Worm (Caenorhabditis elegans) whole organism, late embryonic: ENCODE results near the gene unc-25.
A peak's percentile ranks its signal among the peaks of the same experiment; 100 is the strongest.

Experiments used
- C08G9.2 ChIP-seq: sonication (generic microtip); optimal IDR thresholded peaks from 2 replicates; lab custom pipeline; 2016; ENCODE audit warnings: mild to moderate bottlenecking, missing genetic modification characterization, moderate library complexity, missing compliant biosample characterization
- C38D4.7 ChIP-seq: fragments of 200-800 bp; sonication (Bioruptor generic); optimal IDR thresholded peaks from 2 replicates; lab custom pipeline; 2018; ENCODE audit warnings: mild to moderate bottlenecking, missing genetic modification characterization, moderate library complexity, missing compliant biosample characterization
- T23F11.4 ChIP-seq: fragments of 200-800 bp; sonication (Bioruptor generic); optimal IDR thresholded peaks from 2 replicates; lab custom pipeline; 2018; ENCODE audit warnings: mild to moderate bottlenecking, missing genetic modification characterization, missing compliant biosample characterization
- ama-1 ChIP-seq: fragments of 150-350 bp; optimal IDR thresholded peaks from 2 replicates; lab custom pipeline; 2014
- ceh-18 ChIP-seq: sonication (generic microtip); optimal IDR thresholded peaks from 2 replicates; lab custom pipeline; 2016; ENCODE audit warnings: missing genetic modification characterization, missing compliant biosample characterization
- ceh-24 ChIP-seq: sonication (generic microtip); optimal IDR thresholded peaks from 2 replicates; lab custom pipeline; 2016; ENCODE audit warnings: mild to moderate bottlenecking, missing genetic modification characterization, missing compliant biosample characterization
- ceh-30 ChIP-seq: fragments of 150-350 bp; optimal IDR thresholded peaks from 2 replicates; lab custom pipeline; 2014; ENCODE audit warnings: missing biosample characterization, missing genetic modification characterization
- ceh-31 ChIP-seq: sonication (generic microtip); optimal IDR thresholded peaks from 2 replicates; lab custom pipeline; 2016; ENCODE audit warnings: missing genetic modification characterization, missing compliant biosample characterization
- ceh-45 ChIP-seq: fragments of 200-800 bp; sonication (Bioruptor generic); IDR thresholded peaks from 2 replicates; pipeline ENCODE4 v1.3.6; 2022; ENCODE audit warnings: missing genetic modification reagents, missing genetic modification characterization, missing compliant biosample characterization
- ceh-48 ChIP-seq: sonication (generic microtip); optimal IDR thresholded peaks from 2 replicates; lab custom pipeline; 2016; ENCODE audit warnings: missing genetic modification characterization, inconsistent platforms, missing compliant biosample characterization
- che-1 ChIP-seq: sonication (generic microtip); optimal IDR thresholded peaks from 2 replicates; lab custom pipeline; 2016; ENCODE audit warnings: mild to moderate bottlenecking, missing genetic modification characterization, missing compliant biosample characterization
- dmd-4 ChIP-seq: sonication (generic microtip); optimal IDR thresholded peaks from 2 replicates; lab custom pipeline; 2016; ENCODE audit warnings: borderline replicate concordance, missing genetic modification characterization, missing compliant biosample characterization
- dve-1 ChIP-seq: sonication (generic microtip); optimal IDR thresholded peaks from 2 replicates; lab custom pipeline; 2017; ENCODE audit warnings: antibody characterized with exemption, mild to moderate bottlenecking, missing genetic modification characterization, missing compliant biosample characterization
- elt-2 ChIP-seq: sonication (generic microtip); optimal IDR thresholded peaks from 2 replicates; lab custom pipeline; 2016; ENCODE audit warnings: missing genetic modification reagents, missing genetic modification characterization, missing compliant biosample characterization
- elt-4 ChIP-seq: sonication (generic microtip); optimal IDR thresholded peaks from 2 replicates; lab custom pipeline; 2016; ENCODE audit warnings: missing genetic modification characterization, missing compliant biosample characterization
- ets-4 ChIP-seq: sonication (generic microtip); optimal IDR thresholded peaks from 2 replicates; lab custom pipeline; 2016; ENCODE audit warnings: missing genetic modification characterization, missing compliant biosample characterization
- fkh-10 ChIP-seq: fragments of 150-350 bp; optimal IDR thresholded peaks from 2 replicates; lab custom pipeline; 2014; ENCODE audit warnings: missing biosample characterization, missing genetic modification reagents, missing genetic modification characterization
- fkh-6 ChIP-seq: sonication (generic microtip); optimal IDR thresholded peaks from 2 replicates; lab custom pipeline; 2016; ENCODE audit warnings: missing genetic modification characterization, missing compliant biosample characterization
- hlh-13 ChIP-seq: fragments of 200-800 bp; sonication (Bioruptor generic); optimal IDR thresholded peaks from 2 replicates; lab custom pipeline; 2018; ENCODE audit warnings: mild to moderate bottlenecking, missing genetic modification characterization, missing compliant biosample characterization
- hlh-15 ChIP-seq: sonication (generic microtip); optimal IDR thresholded peaks from 2 replicates; lab custom pipeline; 2016; ENCODE audit warnings: missing genetic modification characterization, missing compliant biosample characterization
- hlh-30 ChIP-seq: sonication (generic microtip); optimal IDR thresholded peaks from 2 replicates; lab custom pipeline; 2017; ENCODE audit warnings: antibody characterized with exemption, missing genetic modification characterization, missing compliant biosample characterization; ENCODE audit not compliant: insufficient read depth
- hlh-6 ChIP-seq: sonication (generic microtip); optimal IDR thresholded peaks from 2 replicates; lab custom pipeline; 2016; ENCODE audit warnings: missing genotype, missing genetic modification characterization, missing compliant biosample characterization
- hlh-8 ChIP-seq: sonication (generic microtip); optimal IDR thresholded peaks from 2 replicates; lab custom pipeline; 2016; ENCODE audit warnings: missing genotype, missing genetic modification characterization, missing compliant biosample characterization
- lin-11 ChIP-seq: fragments of 200-800 bp; sonication (Bioruptor generic); optimal IDR thresholded peaks from 2 replicates; lab custom pipeline; 2018; ENCODE audit warnings: mild to moderate bottlenecking, missing genetic modification characterization, missing compliant biosample characterization
- nfya-1 ChIP-seq: sonication (generic microtip); optimal IDR thresholded peaks from 2 replicates; lab custom pipeline; 2017; ENCODE audit warnings: missing genetic modification characterization, mild to moderate bottlenecking, missing compliant biosample characterization, antibody characterized with exemption, moderate library complexity
- nhr-11 ChIP-seq: fragments of 150-350 bp; optimal IDR thresholded peaks from 2 replicates; lab custom pipeline; 2014; ENCODE audit warnings: missing biosample characterization, missing genetic modification characterization
- nhr-232 ChIP-seq: sonication (generic microtip); optimal IDR thresholded peaks from 2 replicates; lab custom pipeline; 2016; ENCODE audit warnings: missing genetic modification characterization, missing compliant biosample characterization
- pat-9 ChIP-seq: fragments of 200-800 bp; sonication (Bioruptor generic); optimal IDR thresholded peaks from 2 replicates; lab custom pipeline; 2018; ENCODE audit warnings: mild to moderate bottlenecking, missing genetic modification characterization, moderate library complexity, missing compliant biosample characterization
- pha-4 ChIP-seq: fragments of 150-350 bp; optimal IDR thresholded peaks from 2 replicates; lab custom pipeline; 2018; ENCODE audit warnings: missing biosample characterization, missing genetic modification reagents, missing genetic modification characterization
- pqm-1 ChIP-seq: sonication (generic microtip); optimal IDR thresholded peaks from 2 replicates; lab custom pipeline; 2016; ENCODE audit warnings: missing genetic modification characterization, missing compliant biosample characterization
- ref-2 ChIP-seq: sonication (generic microtip); optimal IDR thresholded peaks from 2 replicates; lab custom pipeline; 2016; ENCODE audit warnings: missing genetic modification characterization, missing compliant biosample characterization
- rnt-1 ChIP-seq: sonication (generic microtip); optimal IDR thresholded peaks from 2 replicates; lab custom pipeline; 2016; ENCODE audit warnings: missing genetic modification characterization, missing compliant biosample characterization
- tbx-7 ChIP-seq: sonication (generic microtip); optimal IDR thresholded peaks from 2 replicates; lab custom pipeline; 2016; ENCODE audit warnings: missing genotype, missing genetic modification characterization, missing compliant biosample characterization
- unc-86 ChIP-seq: sonication (generic microtip); optimal IDR thresholded peaks from 2 replicates; lab custom pipeline; 2016; ENCODE audit warnings: missing genetic modification characterization, missing compliant biosample characterization
- zip-5 ChIP-seq: sonication (generic microtip); optimal IDR thresholded peaks from 2 replicates; lab custom pipeline; 2016; ENCODE audit warnings: missing genetic modification characterization, missing compliant biosample characterization
- ztf-16 ChIP-seq: sonication (generic microtip); optimal IDR thresholded peaks from 2 replicates; lab custom pipeline; 2017; ENCODE audit warnings: missing genetic modification characterization, missing compliant biosample characterization

Gene unc-25

DNA sequence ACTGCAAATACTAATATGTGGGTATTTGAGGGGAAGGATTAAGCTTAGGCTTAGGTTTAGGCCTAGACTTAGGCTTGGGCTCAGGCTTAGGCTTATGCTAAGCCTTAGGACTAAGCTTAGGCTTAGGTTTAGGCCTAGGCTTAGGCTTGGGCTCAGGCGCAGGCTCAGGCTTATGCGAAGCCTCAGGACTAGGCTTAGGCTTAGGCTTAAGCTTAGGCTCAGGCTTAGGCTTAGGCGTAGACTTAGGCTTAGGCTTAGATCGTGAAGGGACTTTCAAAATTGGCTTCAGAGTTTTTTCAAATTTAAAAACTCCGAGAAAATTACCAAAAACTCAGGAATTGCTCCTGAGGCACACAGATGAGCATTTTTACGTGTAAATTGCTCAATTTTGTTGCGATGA, 2.6 kb downstream of the unc-25 start:
- TF ChIP-seq nhr-232 (no peak), tbx-7 (no peak), dve-1 (peak; percentile 42), elt-4 (tag; lab: Kevin White, UChicago) (no peak)

- no peak for TF ChIP-seq dmd-4 (tag; lab: Kevin White, UChicago)
- TF ChIP-seq ceh-48, result peak; percentile 44
- no peak for TF ChIP-seq ref-2 (tag; lab: Kevin White, UChicago)
- no peak for TF ChIP-seq nhr-11 (tag; lab: Kevin White, UChicago)
- TF ChIP-seq, all 69 proteins: peak for 1
These were observed 9.1 kb downstream of the unc-25 start, which contains the start of gene Y39E4A.1 for ce11 chrIII:12951362-12952228. Gene Y39E4A.1, plus strand, starts transcription at chrIII:12951412.

ce11 chrIII:12952615-12953014, 10.2 kb downstream of the unc-25 start:
- no peak for TF ChIP-seq ceh-18 (tag; lab: Kevin White, UChicago)
- no peak for TF ChIP-seq rnt-1
- no peak for TF ChIP-seq ztf-16 (tag; lab: Kevin White, UChicago)
- no peak for TF ChIP-seq hlh-15 (tag; lab: Kevin White, UChicago)
- TF ChIP-seq hlh-30 (tag; lab: Kevin White, UChicago), result no peak
- no peak for TF ChIP-seq hlh-8 (tag; lab: Kevin White, UChicago)
- TF ChIP-seq ceh-48, result no peak
- no peak for TF ChIP-seq zip-5
- TF ChIP-seq elt-4 (tag; lab: Kevin White, UChicago), result no peak
- TF ChIP-seq C08G9.2 (tag; lab: Kevin White, UChicago), result no peak
- TF ChIP-seq ama-1 (lab: Kevin White, UChicago), result no peak
- no peak for TF ChIP-seq pha-4 (tag; lab: Kevin White, UChicago)
- TF ChIP-seq fkh-6 (tag; lab: Kevin White, UChicago), result no peak

DNA sequence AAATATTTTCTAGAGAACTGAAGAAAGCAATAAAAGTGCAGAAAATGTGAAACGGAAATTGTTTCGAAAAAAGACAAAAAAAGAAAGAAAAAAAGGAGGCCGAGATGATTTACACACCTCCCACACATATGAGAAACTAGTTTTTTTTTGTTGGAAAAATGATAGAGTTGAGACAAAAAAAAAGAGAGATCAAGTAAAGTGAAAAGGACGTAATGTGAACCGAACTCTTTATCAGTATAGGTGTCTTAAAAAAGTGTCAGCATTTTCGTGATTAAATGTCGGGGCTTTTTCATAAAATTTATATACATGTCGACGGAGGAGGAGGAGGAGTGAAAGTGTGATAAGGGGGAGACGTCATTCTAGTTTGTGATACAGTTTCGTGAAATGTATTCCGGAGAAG, 16.8 kb downstream of the unc-25 start:
- TF ChIP-seq ceh-45 (GFP tag; lab: Robert Waterston, UW), result no peak
- peak; percentile 10 for TF ChIP-seq elt-2 (tag; lab: Kevin White, UChicago)
- TF ChIP-seq pqm-1 (tag; lab: Kevin White, UChicago), result no peak

DNA sequence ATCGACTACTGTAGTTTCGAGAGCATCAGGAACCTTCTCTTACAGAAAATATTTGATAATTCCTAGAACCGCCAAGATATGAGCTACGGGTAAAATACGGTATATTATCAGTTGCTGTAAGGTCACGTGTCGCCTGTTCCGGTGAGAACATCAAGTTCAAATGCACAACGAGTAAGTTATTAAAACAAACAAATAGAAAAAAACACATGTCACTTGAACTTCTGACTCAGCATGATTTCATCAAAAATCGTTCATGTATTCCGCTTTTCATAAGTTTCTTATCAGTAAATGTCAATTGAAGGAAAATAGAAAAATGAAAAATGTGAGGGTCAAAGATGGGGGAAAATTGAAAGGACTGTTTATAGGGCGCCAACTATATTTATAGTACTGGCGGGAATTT, 18.3 kb downstream of the unc-25 start:
- TF ChIP-seq dve-1, result no peak
- no peak for TF ChIP-seq lin-11 (tag; lab: Kevin White, UChicago)
- TF ChIP-seq nhr-11 (tag; lab: Kevin White, UChicago), result no peak
- TF ChIP-seq ceh-24 (tag; lab: Kevin White, UChicago), result no peak
- TF ChIP-seq rnt-1, result no peak
- no peak for TF ChIP-seq ceh-30 (tag; lab: Kevin White, UChicago)
- TF ChIP-seq ets-4 (tag; lab: Kevin White, UChicago), result no peak

DNA sequence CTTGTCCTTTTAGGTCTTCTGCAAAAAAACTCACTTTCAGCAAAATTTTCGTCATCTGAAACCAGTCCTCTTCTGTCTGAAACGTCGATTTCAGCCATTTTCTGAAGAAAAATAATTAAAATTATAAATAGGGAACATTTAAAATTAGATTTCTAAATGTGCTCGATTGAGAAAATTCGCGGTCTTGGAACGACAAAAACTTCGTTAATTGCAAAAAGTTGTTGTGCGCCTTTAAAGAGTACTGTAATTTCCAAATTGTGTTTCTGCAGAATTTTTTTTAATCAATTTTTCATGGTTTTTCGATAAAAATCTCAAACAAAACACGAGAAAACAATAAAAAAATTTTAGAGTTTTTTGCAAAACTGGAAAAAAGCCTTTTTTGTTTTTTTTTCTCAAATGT, 24.4 kb downstream of the unc-25 start, which contains the start of gene ttm-1:
Gene ttm-1, minus strand, starts transcription at position 101 of the 400 bp plus-strand sequence.
- no peak for TF ChIP-seq ceh-31 (tag; lab: Kevin White, UChicago)
- TF ChIP-seq lin-11 (tag; lab: Kevin White, UChicago), result no peak
- TF ChIP-seq tbx-7, result no peak
- TF ChIP-seq ama-1 (lab: Kevin White, UChicago), result no peak
- TF ChIP-seq elt-2 (tag; lab: Kevin White, UChicago), result no peak
- TF ChIP-seq che-1 (tag; lab: Kevin White, UChicago), result no peak
- no peak for TF ChIP-seq pha-4 (tag; lab: Kevin White, UChicago)
- TF ChIP-seq hlh-6 (tag; lab: Kevin White, UChicago), result no peak
- TF ChIP-seq C38D4.7 (GFP tag; lab: Kevin White, UChicago), result no peak
- no peak for TF ChIP-seq T23F11.4 (GFP tag; lab: Kevin White, UChicago)
- no peak for TF ChIP-seq fkh-10 (GFP tag; lab: Kevin White, UChicago)
- TF ChIP-seq pat-9, result no peak
- TF ChIP-seq unc-86 (tag; lab: Kevin White, UChicago), result no peak
- TF ChIP-seq nfya-1 (tag; lab: Kevin White, UChicago), result no peak
- no peak for TF ChIP-seq hlh-13
- TF ChIP-seq zip-5, result no peak
